Fruit fly (Drosophila melanogaster) whole organism, embryonic: ENCODE data around the gene Gr5a.

Experiments used
- Atf3 ChIP-seq: fragments of 200-800 bp; sonication (Bioruptor generic); optimal IDR thresholded peaks from 3 replicates; lab custom pipeline; 2016; ENCODE audit warnings: missing biosample characterization, missing genetic modification characterization
- CG10431 ChIP-seq: fragments of 200-800 bp; sonication (Bioruptor generic); optimal IDR thresholded peaks from 3 replicates; lab custom pipeline; 2018; ENCODE audit warnings: missing biosample characterization, mild to moderate bottlenecking, missing genetic modification characterization
- CG10462 ChIP-seq: fragments of 200-800 bp; sonication (Bioruptor generic); optimal IDR thresholded peaks from 2 replicates; lab custom pipeline; 2016; ENCODE audit warnings: missing biosample characterization, missing genetic modification characterization
- CG10565 ChIP-seq: fragments of 200-800 bp; sonication (Bioruptor generic); optimal IDR thresholded peaks from 3 replicates; lab custom pipeline; 2016; ENCODE audit warnings: missing biosample characterization, mild to moderate bottlenecking, missing genetic modification characterization
- CG11093 ChIP-seq: fragments of 200-800 bp; sonication (Bioruptor generic); IDR thresholded peaks from 3 replicates; pipeline ENCODE4 v1.3.6; 2022; ENCODE audit warnings: missing biosample characterization, missing genetic modification characterization
- CG11247 ChIP-seq: fragments of 200-800 bp; sonication (Bioruptor generic); IDR thresholded peaks from 2 replicates; pipeline ENCODE4 v1.3.6; 2022; ENCODE audit warnings: missing biosample characterization, missing genetic modification characterization
- CG11504 ChIP-seq: fragments of 200-800 bp; sonication (Bioruptor generic); optimal IDR thresholded peaks from 3 replicates; lab custom pipeline; 2019; ENCODE audit warnings: missing biosample characterization, mild to moderate bottlenecking, missing genetic modification characterization, moderate library complexity
- CG11695 ChIP-seq: fragments of 200-800 bp; sonication (Bioruptor generic); IDR thresholded peaks from 3 replicates; pipeline ENCODE4 v1.3.6; 2022; ENCODE audit warnings: missing biosample characterization, missing genetic modification characterization
- CG12155 ChIP-seq: fragments of 200-800 bp; sonication (Bioruptor generic); optimal IDR thresholded peaks from 3 replicates; lab custom pipeline; 2016; ENCODE audit warnings: missing biosample characterization, missing genetic modification characterization
- CG13624 ChIP-seq: fragments of 200-800 bp; sonication (Bioruptor generic); optimal IDR thresholded peaks from 2 replicates; lab custom pipeline; 2016; ENCODE audit warnings: missing biosample characterization, missing genetic modification characterization
- CG14667 ChIP-seq: fragments of 200-800 bp; sonication (Bioruptor generic); IDR thresholded peaks from 2 replicates; pipeline ENCODE4 v1.3.6; 2022; ENCODE audit warnings: missing biosample characterization, missing genetic modification characterization
- CG15514 ChIP-seq: fragments of 200-800 bp; sonication (Bioruptor generic); optimal IDR thresholded peaks from 3 replicates; lab custom pipeline; 2017; ENCODE audit warnings: missing biosample characterization, missing genetic modification characterization, mild to moderate bottlenecking, moderate library complexity, missing genetic modification reagents
- CG2116 ChIP-seq: fragments of 200-800 bp; sonication (Bioruptor generic); optimal IDR thresholded peaks from 3 replicates; lab custom pipeline; 2018; ENCODE audit warnings: missing biosample characterization, mild to moderate bottlenecking, missing genetic modification characterization
- CG3065 ChIP-seq: fragments of 200-800 bp; sonication (Bioruptor generic); optimal IDR thresholded peaks from 2 replicates; lab custom pipeline; 2016; ENCODE audit warnings: missing biosample characterization, missing genetic modification characterization
- CG3163 ChIP-seq: fragments of 200-800 bp; sonication (Bioruptor generic); optimal IDR thresholded peaks from 3 replicates; lab custom pipeline; 2016; ENCODE audit warnings: missing biosample characterization, missing genetic modification characterization
- CG4360 ChIP-seq: fragments of 200-800 bp; sonication (Bioruptor generic); IDR thresholded peaks from 2 replicates; pipeline ENCODE4 v1.3.6; 2022; ENCODE audit warnings: missing biosample characterization, missing genetic modification characterization
- CG4707 ChIP-seq: fragments of 200-800 bp; sonication (Bioruptor generic); optimal IDR thresholded peaks from 2 replicates; lab custom pipeline; 2018; ENCODE audit warnings: missing biosample characterization, mild to moderate bottlenecking, missing genetic modification characterization, moderate library complexity
- CG5953 ChIP-seq: fragments of 200-800 bp; sonication (Bioruptor generic); IDR thresholded peaks from 2 replicates; pipeline ENCODE4 v1.3.6; 2022; ENCODE audit warnings: missing biosample characterization, missing genetic modification characterization
- CG6175 ChIP-seq: fragments of 200-800 bp; sonication (Bioruptor generic); IDR thresholded peaks from 3 replicates; pipeline ENCODE4 v1.3.6; 2022; ENCODE audit warnings: missing biosample characterization, missing genetic modification characterization
- CG7357 ChIP-seq: fragments of 200-800 bp; sonication (Bioruptor generic); IDR thresholded peaks from 3 replicates; pipeline ENCODE4 v1.3.6; 2022; ENCODE audit warnings: missing biosample characterization, missing genetic modification characterization
- CG7745 ChIP-seq: fragments of 200-800 bp; sonication (Bioruptor generic); optimal IDR thresholded peaks from 2 replicates; lab custom pipeline; 2018; ENCODE audit warnings: missing biosample characterization, mild to moderate bottlenecking, missing genetic modification characterization, moderate library complexity
- D19A ChIP-seq: fragments of 200-800 bp; optimal IDR thresholded peaks from 3 replicates; lab custom pipeline; 2019; ENCODE audit warnings: missing biosample characterization, mild to moderate bottlenecking, missing genetic modification characterization, moderate library complexity
- Eip74EF ChIP-seq, 2 experiments: fragments of 200-800 bp in 1 of 2; fragments of >200 bp in 1 of 2; sonication (Bioruptor generic) in 1 of 2; optimal IDR thresholded peaks; 2 replicates each; lab custom pipeline; 2017 to 2019; ENCODE audit warnings: missing biosample characterization in 2 of 2, missing genetic modification characterization in 2 of 2, mild to moderate bottlenecking in 1 of 2, moderate library complexity in 1 of 2
- Fer2 ChIP-seq: fragments of 200-800 bp; sonication (Bioruptor generic); optimal IDR thresholded peaks from 2 replicates; lab custom pipeline; 2018; ENCODE audit warnings: missing biosample characterization, mild to moderate bottlenecking, missing genetic modification characterization, moderate library complexity
- Gug ChIP-seq: fragments of 200-800 bp; sonication (Bioruptor generic); IDR thresholded peaks from 4 replicates; pipeline ENCODE4 v1.3.6; 2022; ENCODE audit warnings: missing biosample characterization, missing genetic modification characterization
- HHEX ChIP-seq: fragments of 200-800 bp; sonication (Bioruptor generic); optimal IDR thresholded peaks from 3 replicates; lab custom pipeline; 2017; ENCODE audit warnings: missing biosample characterization, mild to moderate bottlenecking, missing genetic modification characterization, missing genetic modification reagents
- Hand ChIP-seq: fragments of 200-800 bp; sonication (Bioruptor generic); optimal IDR thresholded peaks from 2 replicates; lab custom pipeline; 2017; ENCODE audit warnings: mild to moderate bottlenecking, missing biosample characterization, missing genetic modification reagents, missing genetic modification characterization
- NfI ChIP-seq: fragments of 200-800 bp; sonication (Bioruptor generic); optimal IDR thresholded peaks from 3 replicates; lab custom pipeline; 2018; ENCODE audit warnings: missing biosample characterization, mild to moderate bottlenecking, missing genetic modification characterization, moderate library complexity
- Ravus ChIP-seq: fragments of 200-800 bp; sonication (Bioruptor generic); IDR thresholded peaks from 2 replicates; pipeline ENCODE4 v1.3.6; 2022; ENCODE audit warnings: missing biosample characterization, missing genetic modification characterization
- Trl ChIP-seq, 3 experiments: fragments of >200 bp in 2 of 3; fragments of 200-800 bp in 1 of 3; sonication (Bioruptor generic) in 1 of 3; optimal IDR thresholded peaks; 2 replicates in 1 of 3; 3 replicates in 2 of 3; lab custom pipeline; 2016 to 2017; ENCODE audit warnings: missing biosample characterization in 1 of 3, missing genetic modification characterization in 1 of 3
- Usf ChIP-seq: fragments of 200-800 bp; sonication (Bioruptor generic); optimal IDR thresholded peaks from 2 replicates; lab custom pipeline; 2017; ENCODE audit warnings: missing genotype, missing biosample characterization, missing genetic modification characterization
- cas ChIP-seq: fragments of 200-800 bp; sonication (Bioruptor generic); IDR thresholded peaks from 2 replicates; pipeline ENCODE4 v1.3.6; 2022; ENCODE audit warnings: missing biosample characterization, missing genetic modification characterization
- chinmo ChIP-seq: fragments of 200-800 bp; sonication (Bioruptor generic); IDR thresholded peaks from 4 replicates; pipeline ENCODE4 v1.3.6; 2022; ENCODE audit warnings: missing biosample characterization, missing genetic modification characterization; ENCODE audit not compliant: partially characterized antibody
- corto ChIP-seq: fragments of 200-800 bp; sonication (Bioruptor generic); optimal IDR thresholded peaks from 2 replicates; lab custom pipeline; 2016; ENCODE audit warnings: missing biosample characterization, mild to moderate bottlenecking, missing genetic modification characterization, moderate library complexity
- dm ChIP-seq: fragments of 200-800 bp; sonication (Bioruptor generic); optimal IDR thresholded peaks from 3 replicates; lab custom pipeline; 2016; ENCODE audit warnings: missing biosample characterization, missing genetic modification characterization
- esg ChIP-seq: fragments of 200-800 bp; sonication (Bioruptor generic); conservative IDR thresholded peaks from 2 replicates; pipeline ENCODE4 v1.3.6; 2022; ENCODE audit warnings: missing biosample characterization, missing genetic modification characterization
- ewg ChIP-seq: fragments of 200-800 bp; sonication (Bioruptor generic); optimal IDR thresholded peaks from 3 replicates; lab custom pipeline; 2017; ENCODE audit warnings: mild to moderate bottlenecking, missing biosample characterization, missing genetic modification reagents, missing genetic modification characterization
- eyg ChIP-seq: fragments of 200-800 bp; sonication (Bioruptor generic); optimal IDR thresholded peaks from 3 replicates; lab custom pipeline; 2016; ENCODE audit warnings: missing biosample characterization, missing genetic modification characterization
- fru ChIP-seq: fragments of >200 bp; optimal IDR thresholded peaks from 2 replicates; lab custom pipeline; 2017
- lilli ChIP-seq: fragments of 200-800 bp; sonication (Bioruptor generic); optimal IDR thresholded peaks from 3 replicates; lab custom pipeline; 2016; ENCODE audit warnings: missing biosample characterization, missing genetic modification characterization
- prd ChIP-seq, 3 experiments: fragments of >200 bp in 2 of 3; fragments of 200-800 bp in 1 of 3; sonication (Bioruptor generic) in 1 of 3; optimal IDR thresholded peaks in 2 of 3; IDR thresholded peaks in 1 of 3; 2 replicates in 2 of 3; 3 replicates in 1 of 3; pipeline versions ENCODE4 v1.3.6 to Lab custom; 2017 to 2022; ENCODE audit warnings: missing biosample characterization in 1 of 3, missing genetic modification characterization in 1 of 3
- run ChIP-seq: fragments of 200-800 bp; sonication (Bioruptor generic); optimal IDR thresholded peaks from 3 replicates; lab custom pipeline; 2018; ENCODE audit warnings: missing biosample characterization, mild to moderate bottlenecking, missing genetic modification characterization
- schlank ChIP-seq: fragments of 200-800 bp; sonication (Bioruptor generic); optimal IDR thresholded peaks from 2 replicates; lab custom pipeline; 2018; ENCODE audit warnings: missing biosample characterization, mild to moderate bottlenecking, missing genetic modification characterization
- stwl ChIP-seq: fragments of 200-800 bp; sonication (Bioruptor generic); optimal IDR thresholded peaks from 3 replicates; lab custom pipeline; 2018; ENCODE audit warnings: missing biosample characterization, mild to moderate bottlenecking, missing genetic modification characterization, moderate library complexity
- tgo ChIP-seq: fragments of 200-800 bp; sonication (Bioruptor generic); IDR thresholded peaks from 3 replicates; pipeline ENCODE4 v1.3.6; 2022; ENCODE audit warnings: missing biosample characterization, missing genetic modification characterization
- tll ChIP-seq, 2 experiments: fragments of 200-800 bp in 1 of 2; fragments of >200 bp in 1 of 2; sonication (Bioruptor generic) in 1 of 2; optimal IDR thresholded peaks; 2 replicates each; lab custom pipeline; 2017 to 2019; ENCODE audit warnings: missing biosample characterization in 2 of 2, missing genetic modification characterization in 2 of 2, mild to moderate bottlenecking in 1 of 2, moderate library complexity in 1 of 2
- zen2 ChIP-seq: fragments of 200-800 bp; sonication (Bioruptor generic); IDR thresholded peaks from 3 replicates; pipeline ENCODE4 v1.3.6; 2022; ENCODE audit warnings: missing biosample characterization, missing genetic modification characterization; ENCODE audit not compliant: partially characterized antibody

Gene Gr5a

DNA sequence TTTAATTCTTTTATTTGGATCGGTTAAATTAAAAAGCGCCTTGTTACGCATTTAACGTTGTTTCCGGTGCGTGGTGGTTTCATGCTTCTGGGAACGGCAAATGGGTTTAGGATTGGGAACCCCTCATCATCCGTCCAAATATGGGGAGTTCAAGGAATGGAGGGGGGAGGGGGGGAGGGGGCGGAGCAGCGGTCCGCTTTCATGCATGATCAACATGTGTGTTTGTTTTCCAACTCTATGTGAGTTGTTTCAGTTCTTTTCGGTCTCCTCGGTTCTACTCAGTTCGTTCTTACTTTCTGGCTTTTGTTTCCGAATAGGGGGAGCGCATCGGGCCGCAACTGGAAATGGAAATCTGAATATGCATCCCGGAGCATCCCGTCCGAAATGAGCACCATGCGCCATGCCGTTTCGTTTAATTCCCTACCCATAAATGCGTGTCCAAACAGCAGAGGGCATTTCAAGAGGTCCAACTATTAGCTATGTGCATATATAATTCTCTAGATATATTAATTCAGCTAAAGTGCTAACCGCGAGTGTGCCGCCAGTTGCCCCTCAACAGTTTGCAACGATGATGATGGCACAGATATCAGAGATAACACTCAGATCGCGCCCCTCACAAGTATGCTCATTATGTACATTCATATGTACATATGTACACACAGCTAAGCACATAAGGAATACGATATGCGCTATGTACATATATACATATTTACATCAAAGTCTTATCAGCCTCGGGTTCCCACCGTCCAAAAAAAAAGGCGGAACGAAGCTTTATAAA, 2.8 kb upstream of the Gr5a start (continued):
- peak; percentile 70 for TF ChIP-seq D19A (tag; lab: Kevin White, UChicago)
- peak; percentile 65 for TF ChIP-seq CG3065 (GFP tag; lab: Kevin White, UChicago)
- no peak for TF ChIP-seq fru (lab: Kevin White, UChicago)
- peak; percentile 89 for TF ChIP-seq CG4360 (GFP tag; lab: Robert Waterston, UW)
- peak; percentile 82 for TF ChIP-seq NfI
- TF ChIP-seq Gug, result 0 out of 4 replicates have a peak, but pooled peaks have one; percentile 7
- peak; percentile 48; the same call in 1 of the 3 replicates for TF ChIP-seq CG7357
- TF ChIP-seq CG10462 (GFP tag; lab: Kevin White, UChicago), result peak; percentile 88
- peak; percentile 96 for TF ChIP-seq HHEX (GFP tag; lab: Kevin White, UChicago)
- peak; percentile 86 for TF ChIP-seq CG6175 (GFP tag; lab: Robert Waterston, UW)
- TF ChIP-seq CG12155 (GFP tag; lab: Kevin White, UChicago), result peak; percentile 47
- peak; percentile 79 for TF ChIP-seq Hand (GFP tag; lab: Kevin White, UChicago)
- peak; percentile 16 for TF ChIP-seq Usf
- peak; percentile 59; the same call in 1 of the 2 replicates for TF ChIP-seq Ravus (GFP tag; lab: Robert Waterston, UW)
- TF ChIP-seq ewg (GFP tag; lab: Kevin White, UChicago), result peak; percentile 84
- peak; percentile 82 for TF ChIP-seq CG2116
- TF ChIP-seq CG15514 (GFP tag; lab: Kevin White, UChicago), result peak; percentile 93
- peak; percentile 85; the same call in 1 of the 3 replicates for TF ChIP-seq CG11093 (GFP tag; lab: Robert Waterston, UW)
- TF ChIP-seq CG11504 (tag; lab: Kevin White, UChicago), result peak; percentile 87
- peak in 1 of 2 experiments; percentile 92 for TF ChIP-seq Eip74EF (GFP tag; optimal IDR thresholded peaks at IDR 0.05; lab: Kevin White, UChicago)
- TF ChIP-seq CG13624 (GFP tag; lab: Kevin White, UChicago), result peak; percentile 78
- TF ChIP-seq eyg (GFP tag; lab: Kevin White, UChicago), result peak; percentile 94
- TF ChIP-seq dm (GFP tag; lab: Kevin White, UChicago), result peak; percentile 54
- TF ChIP-seq corto (GFP tag; lab: Kevin White, UChicago), result no peak
- TF ChIP-seq stwl (tag; lab: Kevin White, UChicago), result peak; percentile 49
- peak; percentile 62; the same call in 2 of the 3 replicates for TF ChIP-seq tgo (GFP tag; lab: Robert Waterston, UW)
- no peak for TF ChIP-seq chinmo (GFP tag; lab: Robert Waterston, UW)
- peak; percentile 67 for TF ChIP-seq cas (GFP tag; lab: Robert Waterston, UW)
- peak; percentile 53; the same call in 1 of the 2 replicates for TF ChIP-seq CG14667 (GFP tag; lab: Robert Waterston, UW)
- TF ChIP-seq CG10565, result peak; percentile 77
- peak; percentile 93 for TF ChIP-seq CG11247
- TF ChIP-seq CG3163, result peak; percentile 67
- TF ChIP-seq esg (GFP tag; lab: Robert Waterston, UW), result no peak
- TF ChIP-seq prd (optimal IDR thresholded peaks at IDR 0.05; lab: Kevin White, UChicago), result no peak
- peak; percentile 72; the same call in 2 of the 3 replicates for TF ChIP-seq prd (GFP tag; IDR thresholded peaks at IDR 0.05; lab: Robert Waterston, UW)
- TF ChIP-seq tll (GFP tag; optimal IDR thresholded peaks at IDR 0.05; lab: Kevin White, UChicago), result peak in 1 of 2 experiments; percentile 56
- peak; percentile 91 for TF ChIP-seq schlank
- peak; percentile 93 for TF ChIP-seq Fer2
- peak; percentile 96 for TF ChIP-seq CG4707 (GFP tag; lab: Kevin White, UChicago)
- peak; percentile 67 for TF ChIP-seq lilli (GFP tag; lab: Kevin White, UChicago)
- TF ChIP-seq CG5953 (GFP tag; lab: Robert Waterston, UW), result peak; percentile 91
- peak; percentile 80 for TF ChIP-seq Atf3 (GFP tag; lab: Kevin White, UChicago)
- no peak for TF ChIP-seq zen2
- TF ChIP-seq CG7745, result peak; percentile 95
- TF ChIP-seq Trl (optimal IDR thresholded peaks at IDR 0.05; lab: Kevin White, UChicago), result no peak
- peak; percentile 94 for TF ChIP-seq Trl (GFP tag; optimal IDR thresholded peaks at IDR 0.05; lab: Kevin White, UChicago)
- TF ChIP-seq CG11695 (GFP tag; lab: Robert Waterston, UW), result peak; percentile 92
- TF ChIP-seq CG10431, result peak; percentile 96
- TF ChIP-seq run, result peak; percentile 83
